Worm (Caenorhabditis elegans) whole organism, young adult: ENCODE results near the gene srh-220.
A peak's percentile ranks its signal among the peaks of the same experiment; 100 is the strongest.

Source experiments
- B0035.1 ChIP-seq: sonication (generic microtip); optimal IDR thresholded peaks from 2 replicates; lab custom pipeline; 2016; ENCODE audit warnings: missing genetic modification characterization, mild to moderate bottlenecking, missing compliant biosample characterization, missing genotype, missing genetic modification reagents
- F22D6.2 ChIP-seq: sonication (generic microtip); optimal IDR thresholded peaks from 2 replicates; lab custom pipeline; 2016; ENCODE audit warnings: mild to moderate bottlenecking, missing genetic modification characterization, missing compliant biosample characterization
- F23B12.7 ChIP-seq: sonication (generic microtip); optimal IDR thresholded peaks from 2 replicates; lab custom pipeline; 2017; ENCODE audit warnings: missing genetic modification characterization, mild to moderate bottlenecking, missing compliant biosample characterization, antibody characterized with exemption, moderate library complexity; ENCODE audit not compliant: insufficient read depth
- F39B2.1 ChIP-seq: fragments of 200-800 bp; sonication (Bioruptor generic); IDR thresholded peaks from 2 replicates; pipeline ENCODE4 v1.3.6; 2022; ENCODE audit warnings: missing genetic modification reagents, missing genetic modification characterization, missing compliant biosample characterization
- F49E8.2 ChIP-seq: sonication (generic microtip); optimal IDR thresholded peaks from 3 replicates; lab custom pipeline; 2017; ENCODE audit warnings: missing genetic modification characterization, mild to moderate bottlenecking, missing compliant biosample characterization, antibody characterized with exemption, moderate library complexity; ENCODE audit not compliant: insufficient read depth
- F52B5.7 ChIP-seq: sonication (generic microtip); optimal IDR thresholded peaks from 2 replicates; lab custom pipeline; 2016; ENCODE audit warnings: mild to moderate bottlenecking, missing genetic modification characterization, missing compliant biosample characterization
- F55B11.4 ChIP-seq: sonication (generic microtip); optimal IDR thresholded peaks from 2 replicates; lab custom pipeline; 2016; ENCODE audit warnings: missing compliant biosample characterization, missing genetic modification characterization, borderline replicate concordance; ENCODE audit not compliant: insufficient read depth
- K11D2.4 ChIP-seq: fragments of 200-800 bp; sonication (Bioruptor generic); IDR thresholded peaks from 2 replicates; pipeline ENCODE4 v1.3.6; 2022; ENCODE audit warnings: missing genetic modification reagents, missing genetic modification characterization, missing compliant biosample characterization
- Y53G8AR.9 ChIP-seq: fragments of 200-800 bp; sonication (Bioruptor generic); conservative IDR thresholded peaks from 2 replicates; pipeline ENCODE4 v1.3.6; 2022; ENCODE audit warnings: missing genetic modification reagents, missing genetic modification characterization, missing compliant biosample characterization
- Y67H2A.10 ChIP-seq: fragments of 200-800 bp; sonication (Bioruptor generic); conservative IDR thresholded peaks from 2 replicates; pipeline ENCODE4 v1.3.6; 2022; ENCODE audit warnings: missing genetic modification reagents, missing genetic modification characterization, missing compliant biosample characterization
- Y79H2A.3 ChIP-seq: fragments of 200-800 bp; sonication (Bioruptor generic); conservative IDR thresholded peaks from 2 replicates; pipeline ENCODE4 v1.3.6; 2022; ENCODE audit warnings: missing genetic modification reagents, missing genetic modification characterization, missing compliant biosample characterization
- Y95B8A.8 ChIP-seq: fragments of 200-800 bp; sonication (Bioruptor generic); IDR thresholded peaks from 2 replicates; pipeline ENCODE4 v1.3.6; 2022; ENCODE audit warnings: missing genetic modification reagents, missing genetic modification characterization, missing compliant biosample characterization
- aptf-2 ChIP-seq: fragments of 200-800 bp; sonication (Bioruptor generic); conservative IDR thresholded peaks from 2 replicates; pipeline ENCODE4 v1.3.6; 2022; ENCODE audit warnings: missing genetic modification reagents, missing genetic modification characterization, missing compliant biosample characterization
- aptf-3 ChIP-seq: fragments of 200-800 bp; sonication (Bioruptor generic); IDR thresholded peaks from 2 replicates; pipeline ENCODE4 v1.3.6; 2022; ENCODE audit warnings: missing genetic modification characterization, missing compliant biosample characterization
- athp-1 ChIP-seq: sonication (generic microtip); optimal IDR thresholded peaks from 2 replicates; lab custom pipeline; 2017; ENCODE audit warnings: mild to moderate bottlenecking, missing genetic modification characterization, missing compliant biosample characterization
- cebp-2 ChIP-seq: fragments of 200-800 bp; sonication (Bioruptor generic); IDR thresholded peaks from 2 replicates; pipeline ENCODE4 v1.3.6; 2022; ENCODE audit warnings: missing genetic modification characterization, missing compliant biosample characterization
- ceh-100 ChIP-seq: fragments of 200-800 bp; sonication (Bioruptor generic); IDR thresholded peaks from 2 replicates; pipeline ENCODE4 v1.3.6; 2022; ENCODE audit warnings: missing genetic modification reagents, missing genetic modification characterization, missing compliant biosample characterization
- ceh-58 ChIP-seq: fragments of 200-800 bp; sonication (Bioruptor generic); IDR thresholded peaks from 2 replicates; pipeline ENCODE4 v1.3.6; 2022; ENCODE audit warnings: missing genetic modification characterization, missing compliant biosample characterization
- chd-7 ChIP-seq: sonication (generic microtip); optimal IDR thresholded peaks from 2 replicates; lab custom pipeline; 2016; ENCODE audit warnings: mild to moderate bottlenecking, missing genetic modification characterization, moderate library complexity, missing compliant biosample characterization
- egl-44 ChIP-seq: fragments of 200-800 bp; sonication (Bioruptor generic); IDR thresholded peaks from 2 replicates; pipeline ENCODE4 v1.3.6; 2022; ENCODE audit warnings: missing genetic modification reagents, missing genetic modification characterization, missing compliant biosample characterization
- hlh-26 ChIP-seq: fragments of 200-800 bp; sonication (Bioruptor generic); conservative IDR thresholded peaks from 2 replicates; pipeline ENCODE4 v1.3.6; 2022; ENCODE audit warnings: missing genetic modification reagents, missing genetic modification characterization, missing compliant biosample characterization
- hsf-1 ChIP-seq: fragments of 200-800 bp; sonication (Bioruptor generic); IDR thresholded peaks from 2 replicates; pipeline ENCODE4 v1.3.6; 2022; ENCODE audit warnings: missing genetic modification reagents, missing genetic modification characterization, missing compliant biosample characterization
- lir-1 ChIP-seq: fragments of 200-800 bp; sonication (Bioruptor generic); conservative IDR thresholded peaks from 2 replicates; pipeline ENCODE4 v1.3.6; 2022; ENCODE audit warnings: missing genetic modification reagents, missing genetic modification characterization, missing compliant biosample characterization
- madf-10 ChIP-seq: sonication (generic microtip); optimal IDR thresholded peaks from 2 replicates; lab custom pipeline; 2016; ENCODE audit warnings: mild to moderate bottlenecking, missing genetic modification characterization, missing compliant biosample characterization
- madf-3 ChIP-seq: fragments of 200-800 bp; sonication (Bioruptor generic); IDR thresholded peaks from 2 replicates; pipeline ENCODE4 v1.3.6; 2022; ENCODE audit warnings: missing genetic modification reagents, missing genetic modification characterization, missing compliant biosample characterization
- mxl-1 ChIP-seq: sonication (generic microtip); optimal IDR thresholded peaks from 2 replicates; lab custom pipeline; 2016; ENCODE audit warnings: missing genetic modification characterization, missing compliant biosample characterization
- nfya-1 ChIP-seq: sonication (generic microtip); optimal IDR thresholded peaks from 2 replicates; lab custom pipeline; 2017; ENCODE audit warnings: antibody characterized with exemption, missing compliant biosample characterization, missing genetic modification characterization, borderline replicate concordance; ENCODE audit not compliant: insufficient read depth
- nfyb-1 ChIP-seq: fragments of 200-800 bp; sonication (Bioruptor generic); IDR thresholded peaks from 2 replicates; pipeline ENCODE4 v1.3.6; 2022; ENCODE audit warnings: missing genetic modification reagents, missing genetic modification characterization, missing compliant biosample characterization
- nhr-27 ChIP-seq: fragments of 200-800 bp; sonication (Bioruptor generic); optimal IDR thresholded peaks from 2 replicates; lab custom pipeline; 2018; ENCODE audit warnings: mild to moderate bottlenecking, missing genetic modification characterization, moderate library complexity, missing compliant biosample characterization
- nhr-80 ChIP-seq: sonication (generic microtip); optimal IDR thresholded peaks from 2 replicates; lab custom pipeline; 2016; ENCODE audit warnings: missing genetic modification characterization, missing compliant biosample characterization
- nhr-90 ChIP-seq: sonication (generic microtip); optimal IDR thresholded peaks from 2 replicates; lab custom pipeline; 2016; ENCODE audit warnings: missing genotype, mild to moderate bottlenecking, missing genetic modification characterization, missing compliant biosample characterization
- snpc-4 ChIP-seq, 5 experiments: fragments of 150-350 bp in 1 of 5; sonication (generic microtip) in 4 of 5; optimal IDR thresholded peaks; 2 replicates each; lab custom pipeline; 2014 to 2018; ENCODE audit warnings: missing genetic modification characterization in 5 of 5, missing biosample characterization in 3 of 5, antibody characterized with exemption in 2 of 5, mild to moderate bottlenecking in 2 of 5, missing compliant biosample characterization in 2 of 5, missing genotype in 2 of 5, moderate library complexity in 2 of 5, missing genetic modification reagents in 1 of 5
- tbp1 ChIP-seq: fragments of 200-800 bp; sonication (Bioruptor generic); optimal IDR thresholded peaks from 2 replicates; lab custom pipeline; 2018; ENCODE audit warnings: mild to moderate bottlenecking, missing genetic modification characterization, missing compliant biosample characterization
- zim-3 ChIP-seq: sonication (generic microtip); optimal IDR thresholded peaks from 2 replicates; lab custom pipeline; 2017; ENCODE audit warnings: mild to moderate bottlenecking, missing genetic modification characterization, moderate library complexity, missing compliant biosample characterization
- ztf-26 ChIP-seq: sonication (generic microtip); optimal IDR thresholded peaks from 2 replicates; lab custom pipeline; 2017; ENCODE audit warnings: missing genetic modification characterization, missing compliant biosample characterization
- ztf-3 ChIP-seq: fragments of 200-800 bp; sonication (Bioruptor generic); optimal IDR thresholded peaks from 2 replicates; lab custom pipeline; 2018; ENCODE audit warnings: mild to moderate bottlenecking, missing genetic modification characterization, missing compliant biosample characterization
- ztf-6 ChIP-seq: fragments of 200-800 bp; sonication (Bioruptor generic); IDR thresholded peaks from 2 replicates; pipeline ENCODE4 v1.3.6; 2022; ENCODE audit warnings: missing genetic modification reagents, missing genetic modification characterization, missing compliant biosample characterization

Gene srh-220

ce11 chrIV:3988132-3988531, 10.3 kb upstream of the srh-220 start:
- no peak for TF ChIP-seq F49E8.2 (tag; lab: Kevin White, UChicago)

- no peak for TF ChIP-seq ceh-100 (GFP tag; lab: Robert Waterston, UW)
These were observed 3.8 kb upstream of the srh-220 start, which contains the start of gene srh-223 for ce11 chrIV:3981601-3982000. Gene srh-223, plus strand, starts transcription at chrIV:3981901.

DNA sequence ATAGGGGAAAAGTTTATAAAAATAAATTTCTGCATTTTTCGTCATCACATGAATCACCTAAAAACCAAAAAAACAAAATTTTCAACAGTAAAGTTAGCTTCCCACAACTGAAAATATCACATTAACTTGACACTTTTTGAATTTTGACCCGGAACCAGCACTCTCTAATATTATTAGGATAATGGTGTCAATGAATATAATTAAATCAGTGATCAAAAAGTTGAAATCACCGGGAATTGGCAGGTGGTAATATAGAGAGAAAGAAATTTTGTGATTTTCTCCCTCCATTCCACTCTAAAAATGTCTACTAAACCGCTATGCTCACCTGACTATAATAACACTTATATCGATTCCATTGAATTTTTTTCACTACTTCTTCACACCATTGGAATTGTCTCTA, 1.7 kb upstream of the srh-220 start, which contains the start of gene srh-222:
srh-222 (plus strand) TSS at position 301 of the 400 bp plus-strand sequence.
- TF ChIP-seq athp-1 (tag; lab: Kevin White, UChicago) = no peak
- no peak for TF ChIP-seq hlh-26 (GFP tag; lab: Robert Waterston, UW)
- no peak for TF ChIP-seq ztf-26 (tag; lab: Kevin White, UChicago)
- TF ChIP-seq cebp-2 = no peak
- no peak for TF ChIP-seq B0035.1 (tag; lab: Kevin White, UChicago)
- TF ChIP-seq ztf-3 (GFP tag; lab: Kevin White, UChicago) = no peak

ce11 chrIV:3973049-3973448, 4.8 kb downstream of the srh-220 start, which contains the start of gene clec-79:
Gene clec-79, plus strand, starts transcription at chrIV:3973349.
- no peak for TF ChIP-seq nfya-1

ce11 chrIV:3965013-3965412, 12.8 kb downstream of the srh-220 start, which contains the start of gene clec-76:
Gene clec-76, plus strand, starts transcription at chrIV:3965246.
- TF ChIP-seq snpc-4 (GFP tag; optimal IDR thresholded peaks at IDR 0.05; lab: Kevin White, UChicago) (no peak), snpc-4 (tag; optimal IDR thresholded peaks at IDR 0.05; lab: Kevin White, UChicago) (no peak), zim-3 (tag; lab: Kevin White, UChicago) (no peak), mxl-1 (tag; lab: Kevin White, UChicago) (no peak), F22D6.2 (no peak), F52B5.7 (tag; lab: Kevin White, UChicago) (no peak), aptf-2 (GFP tag; lab: Robert Waterston, UW) (no peak), egl-44 (GFP tag; lab: Robert Waterston, UW) (no peak), Y79H2A.3 (GFP tag; lab: Robert Waterston, UW) (no peak), tbp1 (GFP tag; lab: Kevin White, UChicago) (no peak), madf-3 (GFP tag; lab: Robert Waterston, UW) (no peak), ceh-58 (GFP tag; lab: Robert Waterston, UW) (no peak), nhr-27 (tag; lab: Kevin White, UChicago) (no peak), madf-10 (tag; lab: Kevin White, UChicago) (no peak), nhr-80 (tag; lab: Kevin White, UChicago) (no peak), aptf-3 (GFP tag; lab: Robert Waterston, UW) (no peak), Y67H2A.10 (GFP tag; lab: Robert Waterston, UW) (no peak), Y53G8AR.9 (GFP tag; lab: Robert Waterston, UW) (no peak), cebp-2 (no peak), nfyb-1 (no peak)

- TF ChIP-seq Y53G8AR.9 (GFP tag; lab: Robert Waterston, UW) = no peak
- TF ChIP-seq nhr-80 (tag; lab: Kevin White, UChicago) = peak; percentile 13
These were observed 14.3 kb downstream of the srh-220 start for ce11 chrIV:3963498-3963897.

- TF ChIP-seq ceh-58 (GFP tag; lab: Robert Waterston, UW) (no peak), nhr-90 (tag; lab: Kevin White, UChicago) (no peak), lir-1 (no peak), F55B11.4 (no peak), hsf-1 (GFP tag; lab: Robert Waterston, UW) (no peak), chd-7 (tag; lab: Kevin White, UChicago) (no peak), ztf-3 (GFP tag; lab: Kevin White, UChicago) (no peak), ztf-6 (GFP tag; lab: Robert Waterston, UW) (no peak), F23B12.7 (tag; lab: Kevin White, UChicago) (no peak), F39B2.1 (no peak), Y95B8A.8 (no peak), K11D2.4 (no peak)
These were observed 15.2 kb downstream of the srh-220 start, which contains the start of gene Y46C8AM.1 for ce11 chrIV:3962584-3962983. Gene Y46C8AM.1, plus strand, starts transcription at chrIV:3962884.
